Worm (Caenorhabditis elegans): ENCODE measurements around the gene ssl-1.
"Not testable (repeated sequence)": the region's sequence is repeated elsewhere in the genome, so short reads cannot be mapped to it uniquely, and the experiment has no call there.

DNA sequence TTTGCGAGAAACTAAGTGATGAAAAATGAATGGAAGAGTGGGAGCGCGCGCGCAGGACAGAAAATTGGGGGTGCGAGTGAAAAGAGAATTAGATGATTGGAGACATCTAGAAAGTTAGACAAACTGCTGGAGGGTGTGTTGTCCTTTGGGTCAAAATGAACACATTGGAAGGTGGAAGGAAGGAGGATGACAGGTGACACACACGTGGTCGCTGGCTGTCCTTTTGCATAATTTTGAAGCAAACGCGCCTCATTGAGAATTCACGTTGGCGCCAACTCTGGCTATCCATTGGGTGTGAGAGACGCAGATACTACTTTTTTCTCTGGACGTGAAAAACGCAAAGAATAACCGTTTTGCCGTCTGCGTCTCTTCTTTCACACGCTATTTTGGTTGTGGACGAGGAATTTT, 48.9 kb upstream of the ssl-1 start:
- not testable (repeated sequence) for TF ChIP-seq lsy-2 (tag; optimal IDR thresholded peaks at IDR 0.05); zip-8 (tag; optimal IDR thresholded peaks at IDR 0.05); snpc-4 (tag; optimal IDR thresholded peaks at IDR 0.05); elt-1 (tag; optimal IDR thresholded peaks at IDR 0.05; ENCODE audit: borderline replicate concordance, insufficient read depth); ztf-11 (tag; optimal IDR thresholded peaks at IDR 0.05); lin-13 (tag; optimal IDR thresholded peaks at IDR 0.05); unc-62 (GFP tag; optimal IDR thresholded peaks at IDR 0.05); pha-4 (tag; optimal IDR thresholded peaks at IDR 0.05); nhr-76 (tag; optimal IDR thresholded peaks at IDR 0.05); nhr-237 (tag; optimal IDR thresholded peaks at IDR 0.05); nhr-12 (tag; optimal IDR thresholded peaks at IDR 0.05)
